Worm (Caenorhabditis elegans) whole organism, late embryonic: ENCODE data around the gene clc-33.

Experiments used
- C08G9.2 ChIP-seq: sonication (generic microtip); optimal IDR thresholded peaks from 2 replicates; lab custom pipeline; 2016; ENCODE audit warnings: mild to moderate bottlenecking, missing genetic modification characterization, moderate library complexity, missing compliant biosample characterization
- ceh-18 ChIP-seq: sonication (generic microtip); optimal IDR thresholded peaks from 2 replicates; lab custom pipeline; 2016; ENCODE audit warnings: missing genetic modification characterization, missing compliant biosample characterization
- ceh-19 ChIP-seq: fragments of 200-800 bp; sonication (Bioruptor generic); optimal IDR thresholded peaks from 2 replicates; lab custom pipeline; 2018; ENCODE audit warnings: mild to moderate bottlenecking, missing genetic modification characterization, missing compliant biosample characterization
- ceh-2 ChIP-seq: sonication (generic microtip); optimal IDR thresholded peaks from 2 replicates; lab custom pipeline; 2016; ENCODE audit warnings: missing genotype, missing genetic modification characterization, missing compliant biosample characterization
- ceh-24 ChIP-seq: sonication (generic microtip); optimal IDR thresholded peaks from 2 replicates; lab custom pipeline; 2016; ENCODE audit warnings: mild to moderate bottlenecking, missing genetic modification characterization, missing compliant biosample characterization
- ceh-31 ChIP-seq: sonication (generic microtip); optimal IDR thresholded peaks from 2 replicates; lab custom pipeline; 2016; ENCODE audit warnings: missing genetic modification characterization, missing compliant biosample characterization
- ceh-48 ChIP-seq: sonication (generic microtip); optimal IDR thresholded peaks from 2 replicates; lab custom pipeline; 2016; ENCODE audit warnings: missing genetic modification characterization, inconsistent platforms, missing compliant biosample characterization
- elt-2 ChIP-seq: sonication (generic microtip); optimal IDR thresholded peaks from 2 replicates; lab custom pipeline; 2016; ENCODE audit warnings: missing genetic modification reagents, missing genetic modification characterization, missing compliant biosample characterization
- hlh-6 ChIP-seq: sonication (generic microtip); optimal IDR thresholded peaks from 2 replicates; lab custom pipeline; 2016; ENCODE audit warnings: missing genotype, missing genetic modification characterization, missing compliant biosample characterization
- hlh-8 ChIP-seq: sonication (generic microtip); optimal IDR thresholded peaks from 2 replicates; lab custom pipeline; 2016; ENCODE audit warnings: missing genotype, missing genetic modification characterization, missing compliant biosample characterization
- tbx-2 ChIP-seq: sonication (generic microtip); optimal IDR thresholded peaks from 2 replicates; lab custom pipeline; 2016; ENCODE audit warnings: missing genetic modification characterization, missing compliant biosample characterization
- tbx-7 ChIP-seq: sonication (generic microtip); optimal IDR thresholded peaks from 2 replicates; lab custom pipeline; 2016; ENCODE audit warnings: missing genotype, missing genetic modification characterization, missing compliant biosample characterization
- unc-42 ChIP-seq: sonication (generic microtip); optimal IDR thresholded peaks from 2 replicates; lab custom pipeline; 2016; ENCODE audit warnings: missing genotype, missing genetic modification characterization, missing compliant biosample characterization

The clc-33 gene

DNA sequence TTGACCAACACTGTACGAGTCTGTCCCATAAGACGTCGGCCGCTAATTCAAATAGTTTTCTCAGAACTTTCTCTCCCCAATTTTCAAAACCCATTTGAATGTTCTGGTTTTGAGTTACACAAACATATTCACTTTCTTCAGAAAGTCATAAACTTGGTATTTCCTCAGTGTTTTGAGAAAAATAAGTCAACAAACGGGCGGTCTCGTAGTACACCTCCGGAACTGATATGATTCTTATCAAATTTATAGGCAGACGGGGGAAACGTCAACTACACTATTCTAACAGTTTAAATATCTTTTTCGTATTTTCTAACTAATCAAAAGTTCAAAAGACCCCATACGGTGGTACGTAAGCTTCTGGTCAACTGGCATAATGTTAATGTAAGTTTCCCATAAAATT is 44.0 kb downstream of the clc-33 start:
- TF ChIP-seq hlh-6 (tag; lab: Kevin White, UChicago): no peak
- no peak for TF ChIP-seq C08G9.2 (tag; lab: Kevin White, UChicago)
- TF ChIP-seq elt-2 (tag; lab: Kevin White, UChicago): peak; percentile 1
- no peak for TF ChIP-seq unc-42 (tag; lab: Kevin White, UChicago)
- no peak for TF ChIP-seq ceh-2
- no peak for TF ChIP-seq ceh-31 (tag; lab: Kevin White, UChicago)

DNA sequence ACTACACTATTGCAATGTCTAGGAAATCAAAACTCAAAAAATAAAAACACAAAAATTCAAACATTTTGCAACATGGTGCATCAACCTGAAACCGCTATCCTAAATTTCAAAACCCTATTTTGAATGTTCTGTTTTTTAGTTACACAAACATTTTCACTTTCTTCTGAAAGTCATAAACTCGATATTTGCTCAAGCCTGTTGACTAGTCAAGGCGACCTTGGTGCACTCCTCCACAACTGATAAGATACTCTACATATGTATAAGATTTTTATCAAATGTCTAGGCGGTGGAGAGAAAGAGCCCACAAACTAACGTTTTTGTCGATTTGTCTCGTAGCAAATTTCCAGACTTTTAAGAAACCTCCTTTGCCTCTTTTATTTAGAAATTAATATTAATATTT is 47.8 kb downstream of the clc-33 start, which contains the start of gene T07D3.4:
T07D3.4 (plus strand) TSS at position 286 of the 400 bp plus-strand sequence.
- TF ChIP-seq ceh-48 (tag; lab: Kevin White, UChicago) (no peak), ceh-19 (GFP tag; lab: Kevin White, UChicago) (no peak), ceh-24 (tag; lab: Kevin White, UChicago) (no peak), elt-2 (tag; lab: Kevin White, UChicago) (peak; percentile 69), tbx-2 (tag; lab: Kevin White, UChicago) (no peak), hlh-8 (no peak), ceh-18 (tag; lab: Kevin White, UChicago) (no peak), tbx-7 (no peak)
